Worm (Caenorhabditis elegans): Measurements from ENCODE around the gene F46B3.14.

F46B3.14 gene

ce11 chrV:20634330-20634729, 3.2 kb upstream of the F46B3.14 start, which contains the start of gene F46B3.16:
TSS of gene F46B3.16 (plus strand) at chrV:20634630.
- no peak for TF ChIP-seq unc-62 (GFP tag; optimal IDR thresholded peaks at IDR 0.05)

ce11 chrV:20633619-20634018, 2.5 kb upstream of the F46B3.14 start, which contains the start of gene F46B3.15:
TSS of gene F46B3.15 (minus strand) at chrV:20633719.
- TF ChIP-seq unc-62 (GFP tag; optimal IDR thresholded peaks at IDR 0.05), result no peak

- TF ChIP-seq unc-62 (GFP tag; optimal IDR thresholded peaks at IDR 0.05), result no peak
These were observed 5.0 kb downstream of the F46B3.14 start, which contains the start of the genes F46B3.9 and srz-18 for ce11 chrV:20626043-20626761. TSS of gene F46B3.9 (minus strand) at chrV:20626143. TSS of gene srz-18 (plus strand) at chrV:20626711.

ce11 chrV:20625260-20625659, 5.9 kb downstream of the F46B3.14 start:
- TF ChIP-seq unc-62 (GFP tag; optimal IDR thresholded peaks at IDR 0.05), result no peak

- TF ChIP-seq unc-62 (GFP tag; optimal IDR thresholded peaks at IDR 0.05), result no peak
These were observed 8.1 kb downstream of the F46B3.14 start, which contains the start of gene F46B3.8 for ce11 chrV:20623060-20623459. TSS of gene F46B3.8 (minus strand) at chrV:20623160.

ce11 chrV:20618632-20619031, 12.5 kb downstream of the F46B3.14 start, which contains the start of gene F46B3.7:
TSS of gene F46B3.7 (minus strand) at chrV:20618732.
- TF ChIP-seq unc-62 (GFP tag; optimal IDR thresholded peaks at IDR 0.05), result no peak

- TF ChIP-seq unc-62 (GFP tag; optimal IDR thresholded peaks at IDR 0.05), result no peak
These were observed 21.7 kb downstream of the F46B3.14 start, which contains the start of gene grd-2 for ce11 chrV:20609494-20609893. TSS of gene grd-2 (plus strand) at chrV:20609794.

- no peak for TF ChIP-seq unc-62 (GFP tag; optimal IDR thresholded peaks at IDR 0.05)
These were observed 22.5 kb downstream of the F46B3.14 start, which contains the start of gene ttr-12 for ce11 chrV:20608688-20609087. TSS of gene ttr-12 (minus strand) at chrV:20608788.

ce11 chrV:20606617-20607016, 24.5 kb downstream of the F46B3.14 start, which contains the start of gene F46B3.23:
TSS of gene F46B3.23 (minus strand) at chrV:20606717.
- TF ChIP-seq unc-62 (GFP tag; optimal IDR thresholded peaks at IDR 0.05), result no peak

- no peak for TF ChIP-seq unc-62 (GFP tag; optimal IDR thresholded peaks at IDR 0.05)
These were observed 26.5 kb downstream of the F46B3.14 start, which contains the start of gene ttr-57 for ce11 chrV:20604606-20605155. TSS of gene ttr-57 (plus strand) at chrV:20605105.

- TF ChIP-seq unc-62 (GFP tag; optimal IDR thresholded peaks at IDR 0.05), result no peak
These were observed 28.1 kb downstream of the F46B3.14 start, which contains the start of gene ttr-11 for ce11 chrV:20603014-20603413. TSS of gene ttr-11 (plus strand) at chrV:20603314.

ce11 chrV:20600704-20601103, 30.5 kb downstream of the F46B3.14 start:
- TF ChIP-seq unc-62 (GFP tag; optimal IDR thresholded peaks at IDR 0.05), result no peak

- TF ChIP-seq unc-62 (GFP tag; optimal IDR thresholded peaks at IDR 0.05), result no peak
These were observed 31.4 kb downstream of the F46B3.14 start, which contains the start of gene col-163 for ce11 chrV:20599795-20600194. TSS of gene col-163 (plus strand) at chrV:20600095.

- no peak for TF ChIP-seq unc-62 (GFP tag; optimal IDR thresholded peaks at IDR 0.05)
These were observed 34.1 kb downstream of the F46B3.14 start, which contains the start of gene F46B3.1 for ce11 chrV:20597076-20597475. TSS of gene F46B3.1 (minus strand) at chrV:20597176.

- TF ChIP-seq unc-62 (GFP tag; optimal IDR thresholded peaks at IDR 0.05), result no peak
These were observed 35.5 kb downstream of the F46B3.14 start, which contains the start of gene F26F2.11 for ce11 chrV:20595653-20596052. TSS of gene F26F2.11 (minus strand) at chrV:20595753.

ce11 chrV:20594746-20595145, 36.4 kb downstream of the F46B3.14 start, which contains the start of gene F26F2.10:
TSS of gene F26F2.10 (minus strand) at chrV:20594846.
- no peak for TF ChIP-seq unc-62 (GFP tag; optimal IDR thresholded peaks at IDR 0.05)
